Worm (Caenorhabditis elegans) whole organism, L1 larva: ENCODE measurements around the gene F56C9.6.

Experiments
- ama-1 ChIP-seq: fragments of 150-350 bp; optimal IDR thresholded peaks from 2 replicates; lab custom pipeline; 2014
- blmp-1 ChIP-seq: fragments of 150-350 bp; optimal IDR thresholded peaks from 2 replicates; lab custom pipeline; 2014; ENCODE audit warnings: missing biosample characterization, missing genetic modification characterization
- ces-1 ChIP-seq: fragments of 150-350 bp; optimal IDR thresholded peaks from 2 replicates; lab custom pipeline; 2014; ENCODE audit warnings: missing biosample characterization, missing genetic modification reagents, missing genetic modification characterization
- egl-27 ChIP-seq, 2 experiments: fragments of 150-350 bp in 1 of 2; sonication (generic microtip); optimal IDR thresholded peaks; 3 replicates each; lab custom pipeline; 2017 to 2018; ENCODE audit warnings: missing biosample characterization in 2 of 2, missing genetic modification characterization in 2 of 2, missing genetic modification reagents in 2 of 2
- hlh-4 ChIP-seq: sonication (generic microtip); optimal IDR thresholded peaks from 2 replicates; lab custom pipeline; 2016; ENCODE audit warnings: mild to moderate bottlenecking, missing genetic modification characterization, missing compliant biosample characterization
- isw-1 ChIP-seq: fragments of 200-800 bp; sonication (Bioruptor generic); IDR thresholded peaks from 2 replicates; pipeline ENCODE4 v1.3.6; 2022; ENCODE audit warnings: missing genetic modification characterization, missing compliant biosample characterization
- lin-35 ChIP-seq, 2 experiments: fragments of 150-350 bp; optimal IDR thresholded peaks; 2 replicates each; lab custom pipeline; 2014; ENCODE audit warnings: missing biosample characterization in 2 of 2, missing genetic modification characterization in 2 of 2, missing genetic modification reagents in 2 of 2
- pqm-1 ChIP-seq: sonication (generic microtip); optimal IDR thresholded peaks from 3 replicates; lab custom pipeline; 2017; ENCODE audit warnings: missing biosample characterization, missing genetic modification characterization
- snpc-4 ChIP-seq: fragments of 150-350 bp; optimal IDR thresholded peaks from 2 replicates; lab custom pipeline; 2014; ENCODE audit warnings: missing biosample characterization, missing genetic modification characterization
- sox-4 ChIP-seq: sonication (generic microtip); optimal IDR thresholded peaks from 2 replicates; lab custom pipeline; 2016; ENCODE audit warnings: missing genetic modification characterization, missing compliant biosample characterization
- unc-62 ChIP-seq: fragments of 150-350 bp; optimal IDR thresholded peaks from 2 replicates; lab custom pipeline; 2014; ENCODE audit warnings: missing biosample characterization, missing genetic modification reagents, missing genetic modification characterization
- unc-86 ChIP-seq: sonication (generic microtip); optimal IDR thresholded peaks from 2 replicates; lab custom pipeline; 2016; ENCODE audit warnings: missing genetic modification characterization, missing compliant biosample characterization
- zag-1 ChIP-seq: fragments of 150-350 bp; optimal IDR thresholded peaks from 2 replicates; lab custom pipeline; 2014; ENCODE audit warnings: missing biosample characterization, missing genetic modification characterization
- ztf-11 ChIP-seq, 2 experiments: sonication (generic microtip); optimal IDR thresholded peaks; 2 replicates each; lab custom pipeline; 2016 to 2017; ENCODE audit warnings: missing genetic modification characterization in 2 of 2, missing biosample characterization in 1 of 2, missing compliant biosample characterization in 1 of 2

- TF ChIP-seq lin-35 (GFP tag; optimal IDR thresholded peaks at IDR 0.05; lab: Kevin White, UChicago) (no peak), unc-86 (tag; lab: Kevin White, UChicago) (no peak), egl-27 (tag; optimal IDR thresholded peaks at IDR 0.05; lab: Kevin White, UChicago) (no peak), isw-1 (no peak), ztf-11 (tag; optimal IDR thresholded peaks at IDR 0.05; lab: Kevin White, UChicago) (no peak), ces-1 (GFP tag; lab: Kevin White, UChicago) (no peak), ama-1 (lab: Kevin White, UChicago) (no peak), unc-62 (no peak), zag-1 (tag; lab: Kevin White, UChicago) (no peak), blmp-1 (tag; lab: Kevin White, UChicago) (no peak), sox-4 (tag; lab: Kevin White, UChicago) (no peak), snpc-4 (no peak), hlh-4 (no peak), pqm-1 (tag; lab: Kevin White, UChicago) (no peak)
Measured at ce11 chrIII:7310662-7311340, at the start of gene F56C9.6, which contains the start of gene F56C9.3.
